Fruit fly (Drosophila melanogaster) whole organism, pupa: ENCODE data around the gene CG32448.

ENCODE experiments used
- CG10348 ChIP-seq: fragments of 200-800 bp; sonication (Bioruptor generic); IDR thresholded peaks from 2 replicates; pipeline ENCODE4 v1.3.6; 2022; ENCODE audit warnings: missing biosample characterization, missing genetic modification characterization
- CG8159 ChIP-seq: fragments of 200-800 bp; sonication (Bioruptor generic); optimal IDR thresholded peaks from 3 replicates; lab custom pipeline; 2018; ENCODE audit warnings: missing biosample characterization, mild to moderate bottlenecking, missing genetic modification characterization, moderate library complexity
- EcR ChIP-seq: fragments of 200-800 bp; sonication (Bioruptor generic); optimal IDR thresholded peaks from 3 replicates; lab custom pipeline; 2019; ENCODE audit warnings: missing biosample characterization, missing genetic modification characterization, mild to moderate bottlenecking, moderate library complexity, missing genetic modification reagents
- Snoo ChIP-seq: fragments of 200-800 bp; sonication (Bioruptor generic); optimal IDR thresholded peaks from 3 replicates; lab custom pipeline; 2017; ENCODE audit warnings: missing biosample characterization, mild to moderate bottlenecking, missing genetic modification characterization, inconsistent platforms

DNA sequence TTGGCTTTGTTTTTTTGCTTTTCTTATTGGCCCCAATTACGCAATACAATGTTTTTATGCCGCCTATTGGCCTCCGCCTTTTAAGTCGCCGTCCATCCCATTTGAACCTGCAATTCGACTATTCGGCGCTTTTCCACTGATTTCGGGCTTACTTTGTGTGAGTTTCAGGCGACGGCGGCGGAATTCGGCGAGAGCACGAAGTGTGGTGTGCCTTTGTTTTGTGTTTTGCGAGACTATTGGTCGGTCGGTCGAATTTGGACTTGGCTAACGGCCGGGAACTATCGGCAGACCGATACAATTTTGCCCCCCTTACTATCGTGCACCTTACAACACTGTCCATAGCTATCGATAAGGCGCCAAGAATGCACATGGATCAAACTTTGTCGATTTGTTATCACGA, 12.8 kb upstream of the CG32448 start, which contains the start of gene P5CDh1:
- TF ChIP-seq EcR (no peak), CG10348 (GFP tag; lab: Robert Waterston, UW) (no peak), CG8159 (no peak), Snoo (tag; lab: Kevin White, UChicago) (no peak)
